Worm (Caenorhabditis elegans): Measurements from ENCODE around the gene K09A9.6.
A peak's percentile ranks its signal among the peaks of the same experiment; 100 is the strongest.

K09A9.6 gene

DNA sequence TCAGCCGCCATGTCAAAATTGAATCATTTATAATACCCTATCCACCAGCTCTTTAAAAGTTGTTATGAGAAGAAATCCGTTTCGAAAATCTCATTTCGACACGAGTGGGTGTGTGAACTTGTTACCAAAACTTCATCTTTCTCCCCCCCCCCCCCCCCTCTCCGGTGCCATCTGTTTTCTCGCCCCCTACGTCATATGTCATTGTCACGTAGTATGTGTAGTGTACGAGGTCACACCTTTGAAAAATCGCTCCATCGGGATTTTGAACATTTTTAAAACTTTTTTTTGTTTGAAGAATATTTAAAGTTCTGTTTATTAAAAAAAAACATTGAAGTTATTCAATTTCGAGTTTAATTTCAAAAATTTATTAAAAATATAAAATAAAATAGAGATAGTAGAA, 50.8 kb downstream of the K09A9.6 start:
- TF ChIP-seq dmd-4 (tag; optimal IDR thresholded peaks at IDR 0.05; ENCODE audit: borderline replicate concordance) = no peak
- TF ChIP-seq K09A11.1 (tag; optimal IDR thresholded peaks at IDR 0.05; ENCODE audit: insufficient read depth) = no peak
- TF ChIP-seq unc-42 (tag; optimal IDR thresholded peaks at IDR 0.05) = peak; percentile 16
- no peak for TF ChIP-seq dve-1 (tag; optimal IDR thresholded peaks at IDR 0.05)
- no peak for TF ChIP-seq ceh-22 (tag; optimal IDR thresholded peaks at IDR 0.05)
- no peak for TF ChIP-seq lin-11 (tag; optimal IDR thresholded peaks at IDR 0.05)
- TF ChIP-seq mec-3 (tag; optimal IDR thresholded peaks at IDR 0.05; ENCODE audit: borderline replicate concordance) = no peak

ce11 chrX:15628945-15629344, 51.9 kb downstream of the K09A9.6 start:
- TF ChIP-seq npax-4 (tag; optimal IDR thresholded peaks at IDR 0.05) (no peak), ceh-45 (GFP tag; IDR thresholded peaks at IDR 0.05) (no peak), hlh-8 (tag; optimal IDR thresholded peaks at IDR 0.05) (no peak), pqm-1 (tag; optimal IDR thresholded peaks at IDR 0.05) (no peak), nhr-232 (tag; optimal IDR thresholded peaks at IDR 0.05) (no peak), pat-9 (tag; optimal IDR thresholded peaks at IDR 0.05) (no peak), tbx-7 (tag; optimal IDR thresholded peaks at IDR 0.05) (no peak), K02D7.2 (tag; optimal IDR thresholded peaks at IDR 0.05) (no peak), unc-42 (tag; optimal IDR thresholded peaks at IDR 0.05) (no peak), fkh-6 (tag; optimal IDR thresholded peaks at IDR 0.05) (no peak), nhr-11 (tag; optimal IDR thresholded peaks at IDR 0.05) (no peak), ceh-9 (tag; optimal IDR thresholded peaks at IDR 0.05) (no peak), C08G9.2 (tag; optimal IDR thresholded peaks at IDR 0.05) (no peak), pha-4 (tag; optimal IDR thresholded peaks at IDR 0.05) (no peak), ceh-48 (tag; optimal IDR thresholded peaks at IDR 0.05) (no peak), ceh-18 (tag; optimal IDR thresholded peaks at IDR 0.05) (no peak), hlh-6 (tag; optimal IDR thresholded peaks at IDR 0.05) (no peak), sdc-2 (tag; optimal IDR thresholded peaks at IDR 0.05) (no peak), ceh-24 (tag; optimal IDR thresholded peaks at IDR 0.05) (no peak), F13H6.1 (tag; optimal IDR thresholded peaks at IDR 0.05) (no peak)

ce11 chrX:15629615-15630014, 52.6 kb downstream of the K09A9.6 start:
- TF ChIP-seq C38D4.7 (GFP tag; optimal IDR thresholded peaks at IDR 0.05) (no peak), syd-9 (tag; optimal IDR thresholded peaks at IDR 0.05) (no peak), rnt-1 (tag; optimal IDR thresholded peaks at IDR 0.05) (no peak), npax-4 (tag; optimal IDR thresholded peaks at IDR 0.05) (no peak), nfya-1 (tag; optimal IDR thresholded peaks at IDR 0.05) (no peak), fax-1 (tag; optimal IDR thresholded peaks at IDR 0.05) (no peak), madf-2 (tag; optimal IDR thresholded peaks at IDR 0.05) (no peak), ceh-48 (tag; optimal IDR thresholded peaks at IDR 0.05) (no peak), lim-6 (tag; optimal IDR thresholded peaks at IDR 0.05) (no peak), elt-4 (tag; optimal IDR thresholded peaks at IDR 0.05) (no peak), ceh-9 (tag; optimal IDR thresholded peaks at IDR 0.05) (no peak), hlh-30 (tag; optimal IDR thresholded peaks at IDR 0.05; ENCODE audit: insufficient read depth) (no peak), ahr-1 (tag; optimal IDR thresholded peaks at IDR 0.05) (no peak), eyg-1 (tag; optimal IDR thresholded peaks at IDR 0.05) (no peak)

ce11 chrX:15630340-15630739, 53.3 kb downstream of the K09A9.6 start, which contains the start of gene K09E9.4:
TSS of gene K09E9.4 (minus strand) at chrX:15630440.
- TF ChIP-seq pax-1 (tag; optimal IDR thresholded peaks at IDR 0.05) (no peak), pha-4 (tag; optimal IDR thresholded peaks at IDR 0.05) (no peak), syd-9 (tag; optimal IDR thresholded peaks at IDR 0.05) (no peak), ztf-16 (tag; optimal IDR thresholded peaks at IDR 0.05) (no peak), ceh-30 (tag; optimal IDR thresholded peaks at IDR 0.05) (no peak), fax-1 (tag; optimal IDR thresholded peaks at IDR 0.05) (no peak), ceh-6 (GFP tag; optimal IDR thresholded peaks at IDR 0.05) (no peak), C38D4.7 (GFP tag; optimal IDR thresholded peaks at IDR 0.05) (no peak), hlh-6 (tag; optimal IDR thresholded peaks at IDR 0.05) (no peak), T23F11.4 (GFP tag; optimal IDR thresholded peaks at IDR 0.05) (no peak), sdc-2 (tag; optimal IDR thresholded peaks at IDR 0.05) (no peak), rnt-1 (tag; optimal IDR thresholded peaks at IDR 0.05) (no peak)
